Fruit fly (Drosophila melanogaster) whole organism, embryonic: ENCODE measurements around the gene CG15553.
A peak's percentile ranks its signal among the peaks of the same experiment; 100 is the strongest.

Experiments
- Antp ChIP-seq: fragments of 200-800 bp; sonication (Bioruptor generic); optimal IDR thresholded peaks from 3 replicates; lab custom pipeline; 2016; ENCODE audit warnings: missing biosample characterization, missing genetic modification characterization
- Atf-2 ChIP-seq: fragments of 200-800 bp; sonication (Bioruptor generic); optimal IDR thresholded peaks from 2 replicates; lab custom pipeline; 2016; ENCODE audit warnings: missing biosample characterization, missing genetic modification characterization
- Atf6 ChIP-seq: fragments of 200-800 bp; sonication (Bioruptor generic); IDR thresholded peaks from 2 replicates; pipeline ENCODE4 v1.3.6; 2022; ENCODE audit warnings: missing biosample characterization, missing genetic modification characterization
- CG12659 ChIP-seq: fragments of 200-800 bp; sonication (Bioruptor generic); optimal IDR thresholded peaks from 3 replicates; lab custom pipeline; 2017; ENCODE audit warnings: mild to moderate bottlenecking, missing biosample characterization, missing genetic modification reagents, missing genetic modification characterization
- CG12744 ChIP-seq: fragments of 200-800 bp; sonication (Bioruptor generic); optimal IDR thresholded peaks from 2 replicates; lab custom pipeline; 2016; ENCODE audit warnings: missing biosample characterization, missing genetic modification characterization
- CG13296 ChIP-seq: fragments of 200-800 bp; sonication (Bioruptor generic); optimal IDR thresholded peaks from 3 replicates; lab custom pipeline; 2018; ENCODE audit warnings: missing biosample characterization, mild to moderate bottlenecking, missing genetic modification characterization
- CG13424 ChIP-seq: fragments of 200-800 bp; sonication (Bioruptor generic); optimal IDR thresholded peaks from 2 replicates; lab custom pipeline; 2019; ENCODE audit warnings: missing biosample characterization, mild to moderate bottlenecking, missing genetic modification characterization, moderate library complexity
- CG13775 ChIP-seq: fragments of 200-800 bp; sonication (Bioruptor generic); optimal IDR thresholded peaks from 3 replicates; lab custom pipeline; 2017; ENCODE audit warnings: missing biosample characterization, mild to moderate bottlenecking, missing genetic modification characterization
- CG13894 ChIP-seq: fragments of 200-800 bp; sonication (Bioruptor generic); optimal IDR thresholded peaks from 3 replicates; lab custom pipeline; 2018; ENCODE audit warnings: missing biosample characterization, mild to moderate bottlenecking, missing genetic modification characterization, moderate library complexity
- CG14710 ChIP-seq: fragments of 200-800 bp; sonication (Bioruptor generic); optimal IDR thresholded peaks from 3 replicates; lab custom pipeline; 2019; ENCODE audit warnings: missing biosample characterization, mild to moderate bottlenecking, missing genetic modification characterization, moderate library complexity
- CG15514 ChIP-seq: fragments of 200-800 bp; sonication (Bioruptor generic); optimal IDR thresholded peaks from 3 replicates; lab custom pipeline; 2017; ENCODE audit warnings: missing biosample characterization, missing genetic modification characterization, mild to moderate bottlenecking, moderate library complexity, missing genetic modification reagents
- CG1603 ChIP-seq: fragments of 200-800 bp; sonication (Bioruptor generic); optimal IDR thresholded peaks from 2 replicates; lab custom pipeline; 2019; ENCODE audit warnings: missing biosample characterization, mild to moderate bottlenecking, missing genetic modification characterization, moderate library complexity
- CG18262 ChIP-seq: fragments of 200-800 bp; optimal IDR thresholded peaks from 3 replicates; lab custom pipeline; 2019; ENCODE audit warnings: missing biosample characterization, mild to moderate bottlenecking, missing genetic modification characterization, moderate library complexity
- CG34422 ChIP-seq: fragments of 200-800 bp; sonication (Bioruptor generic); IDR thresholded peaks from 3 replicates; pipeline ENCODE4 v1.3.6; 2022; ENCODE audit warnings: missing biosample characterization, missing genetic modification characterization
- CG3995 ChIP-seq: fragments of 200-800 bp; sonication (Bioruptor generic); optimal IDR thresholded peaks from 3 replicates; lab custom pipeline; 2016; ENCODE audit warnings: missing biosample characterization, missing genetic modification characterization
- CG7357 ChIP-seq: fragments of 200-800 bp; sonication (Bioruptor generic); IDR thresholded peaks from 3 replicates; pipeline ENCODE4 v1.3.6; 2022; ENCODE audit warnings: missing biosample characterization, missing genetic modification characterization
- CG7987 ChIP-seq: fragments of 200-800 bp; sonication (Bioruptor generic); optimal IDR thresholded peaks from 2 replicates; lab custom pipeline; 2018; ENCODE audit warnings: missing biosample characterization, mild to moderate bottlenecking, missing genetic modification characterization, moderate library complexity
- CG9437 ChIP-seq: fragments of 200-800 bp; sonication (Bioruptor generic); optimal IDR thresholded peaks from 2 replicates; lab custom pipeline; 2018; ENCODE audit warnings: missing biosample characterization, mild to moderate bottlenecking, missing genetic modification characterization
- CG9932 ChIP-seq: fragments of 200-800 bp; sonication (Bioruptor generic); IDR thresholded peaks from 2 replicates; pipeline ENCODE4 v1.3.6; 2022; ENCODE audit warnings: missing biosample characterization, missing genetic modification characterization
- CTCF ChIP-seq: fragments of 200-800 bp; sonication (Bioruptor generic); optimal IDR thresholded peaks from 2 replicates; lab custom pipeline; 2017; ENCODE audit warnings: missing biosample characterization, mild to moderate bottlenecking, missing genetic modification characterization, moderate library complexity
- Dp ChIP-seq: fragments of 200-800 bp; sonication (Bioruptor generic); optimal IDR thresholded peaks from 2 replicates; lab custom pipeline; 2018; ENCODE audit warnings: missing biosample characterization, mild to moderate bottlenecking, missing genetic modification characterization, moderate library complexity
- Dref ChIP-seq: fragments of 200-800 bp; sonication (Bioruptor generic); IDR thresholded peaks from 2 replicates; pipeline ENCODE4 v1.3.6; 2022; ENCODE audit warnings: missing biosample characterization, missing genetic modification characterization
- Eip74EF ChIP-seq, 2 experiments: fragments of 200-800 bp in 1 of 2; fragments of >200 bp in 1 of 2; sonication (Bioruptor generic) in 1 of 2; optimal IDR thresholded peaks; 2 replicates each; lab custom pipeline; 2017 to 2019; ENCODE audit warnings: missing biosample characterization in 2 of 2, missing genetic modification characterization in 2 of 2, mild to moderate bottlenecking in 1 of 2, moderate library complexity in 1 of 2
- Elba2 ChIP-seq: fragments of 200-800 bp; sonication (Bioruptor generic); optimal IDR thresholded peaks from 3 replicates; lab custom pipeline; 2016; ENCODE audit warnings: missing biosample characterization, missing genetic modification characterization
- Lhr ChIP-seq: fragments of 200-800 bp; sonication (Bioruptor generic); optimal IDR thresholded peaks from 3 replicates; lab custom pipeline; 2017; ENCODE audit warnings: mild to moderate bottlenecking, missing biosample characterization, missing genetic modification reagents, missing genetic modification characterization
- Nf-YB ChIP-seq: fragments of 200-800 bp; sonication (Bioruptor generic); optimal IDR thresholded peaks from 3 replicates; lab custom pipeline; 2019; ENCODE audit warnings: missing biosample characterization, mild to moderate bottlenecking, missing genetic modification characterization, moderate library complexity
- Sin3A ChIP-seq: fragments of >200 bp; optimal IDR thresholded peaks from 2 replicates; lab custom pipeline; 2018
- Usf ChIP-seq: fragments of 200-800 bp; sonication (Bioruptor generic); optimal IDR thresholded peaks from 2 replicates; lab custom pipeline; 2017; ENCODE audit warnings: missing genotype, missing biosample characterization, missing genetic modification characterization
- YL-1 ChIP-seq: fragments of 200-800 bp; sonication (Bioruptor generic); optimal IDR thresholded peaks from 3 replicates; lab custom pipeline; 2017; ENCODE audit warnings: missing biosample characterization, mild to moderate bottlenecking, missing genetic modification characterization
- al ChIP-seq: fragments of 200-800 bp; sonication (Bioruptor generic); IDR thresholded peaks from 2 replicates; pipeline ENCODE4 v1.3.6; 2022; ENCODE audit warnings: missing biosample characterization, missing genetic modification characterization
- bbx ChIP-seq: fragments of 200-800 bp; sonication (Bioruptor generic); IDR thresholded peaks from 2 replicates; pipeline ENCODE4 v1.3.6; 2022; ENCODE audit warnings: missing biosample characterization, missing genetic modification characterization; ENCODE audit not compliant: partially characterized antibody
- bcd ChIP-seq: fragments of 200-800 bp; sonication (Bioruptor generic); optimal IDR thresholded peaks from 2 replicates; lab custom pipeline; 2017; ENCODE audit warnings: missing biosample characterization, mild to moderate bottlenecking, missing genetic modification characterization
- chinmo ChIP-seq: fragments of 200-800 bp; sonication (Bioruptor generic); IDR thresholded peaks from 4 replicates; pipeline ENCODE4 v1.3.6; 2022; ENCODE audit warnings: missing biosample characterization, missing genetic modification characterization; ENCODE audit not compliant: partially characterized antibody
- chm ChIP-seq: fragments of 200-800 bp; sonication (Bioruptor generic); IDR thresholded peaks from 2 replicates; pipeline ENCODE4 v1.3.6; 2022; ENCODE audit warnings: missing biosample characterization, missing genetic modification characterization
- ftz-f1 ChIP-seq: fragments of 200-800 bp; sonication (Bioruptor generic); optimal IDR thresholded peaks from 2 replicates; lab custom pipeline; 2016; ENCODE audit warnings: missing biosample characterization, missing genetic modification characterization
- gcm ChIP-seq: fragments of 200-800 bp; sonication (Bioruptor generic); optimal IDR thresholded peaks from 2 replicates; lab custom pipeline; 2019; ENCODE audit warnings: missing biosample characterization, mild to moderate bottlenecking, missing genetic modification characterization, moderate library complexity
- ind ChIP-seq: fragments of 200-800 bp; sonication (Bioruptor generic); optimal IDR thresholded peaks from 3 replicates; lab custom pipeline; 2016; ENCODE audit warnings: missing biosample characterization, missing genetic modification characterization
- jumu ChIP-seq: fragments of 200-800 bp; sonication (Bioruptor generic); optimal IDR thresholded peaks from 3 replicates; lab custom pipeline; 2016; ENCODE audit warnings: missing biosample characterization, missing genetic modification characterization
- ken ChIP-seq: fragments of 200-800 bp; sonication (Bioruptor generic); IDR thresholded peaks from 3 replicates; pipeline ENCODE4 v1.3.6; 2022; ENCODE audit warnings: missing biosample characterization, missing genetic modification characterization
- lab ChIP-seq: fragments of 200-800 bp; sonication (Bioruptor generic); optimal IDR thresholded peaks from 3 replicates; lab custom pipeline; 2017; ENCODE audit warnings: missing biosample characterization, missing genetic modification characterization, mild to moderate bottlenecking, moderate library complexity, missing genetic modification reagents
- lilli ChIP-seq: fragments of 200-800 bp; sonication (Bioruptor generic); optimal IDR thresholded peaks from 3 replicates; lab custom pipeline; 2016; ENCODE audit warnings: missing biosample characterization, missing genetic modification characterization
- lov ChIP-seq, 2 experiments: fragments of 200-800 bp in 1 of 2; fragments of >200 bp in 1 of 2; sonication (Bioruptor generic) in 1 of 2; IDR thresholded peaks in 1 of 2; optimal IDR thresholded peaks in 1 of 2; 2 replicates in 1 of 2; 3 replicates in 1 of 2; pipeline versions ENCODE4 v1.3.6 to Lab custom; 2017 to 2022; ENCODE audit warnings: missing biosample characterization in 1 of 2, missing genetic modification characterization in 1 of 2
- mam ChIP-seq: fragments of 200-800 bp; sonication (Bioruptor generic); optimal IDR thresholded peaks from 3 replicates; lab custom pipeline; 2016; ENCODE audit warnings: missing biosample characterization, missing genetic modification characterization
- nerfin-1 ChIP-seq: fragments of 200-800 bp; sonication (Bioruptor generic); optimal IDR thresholded peaks from 3 replicates; lab custom pipeline; 2019; ENCODE audit warnings: missing biosample characterization, mild to moderate bottlenecking, missing genetic modification characterization, moderate library complexity
- nom ChIP-seq: fragments of 200-800 bp; sonication (Bioruptor generic); optimal IDR thresholded peaks from 2 replicates; lab custom pipeline; 2017; ENCODE audit warnings: missing biosample characterization, missing genetic modification characterization, mild to moderate bottlenecking, moderate library complexity, missing genetic modification reagents
- slbo ChIP-seq: fragments of 200-800 bp; sonication (Bioruptor generic); IDR thresholded peaks from 2 replicates; pipeline ENCODE4 v1.3.6; 2022; ENCODE audit warnings: missing biosample characterization, missing genetic modification characterization
- sug ChIP-seq: fragments of 200-800 bp; optimal IDR thresholded peaks from 2 replicates; lab custom pipeline; 2019; ENCODE audit warnings: missing biosample characterization, mild to moderate bottlenecking, missing genetic modification characterization, moderate library complexity

The CG15553 gene

DNA sequence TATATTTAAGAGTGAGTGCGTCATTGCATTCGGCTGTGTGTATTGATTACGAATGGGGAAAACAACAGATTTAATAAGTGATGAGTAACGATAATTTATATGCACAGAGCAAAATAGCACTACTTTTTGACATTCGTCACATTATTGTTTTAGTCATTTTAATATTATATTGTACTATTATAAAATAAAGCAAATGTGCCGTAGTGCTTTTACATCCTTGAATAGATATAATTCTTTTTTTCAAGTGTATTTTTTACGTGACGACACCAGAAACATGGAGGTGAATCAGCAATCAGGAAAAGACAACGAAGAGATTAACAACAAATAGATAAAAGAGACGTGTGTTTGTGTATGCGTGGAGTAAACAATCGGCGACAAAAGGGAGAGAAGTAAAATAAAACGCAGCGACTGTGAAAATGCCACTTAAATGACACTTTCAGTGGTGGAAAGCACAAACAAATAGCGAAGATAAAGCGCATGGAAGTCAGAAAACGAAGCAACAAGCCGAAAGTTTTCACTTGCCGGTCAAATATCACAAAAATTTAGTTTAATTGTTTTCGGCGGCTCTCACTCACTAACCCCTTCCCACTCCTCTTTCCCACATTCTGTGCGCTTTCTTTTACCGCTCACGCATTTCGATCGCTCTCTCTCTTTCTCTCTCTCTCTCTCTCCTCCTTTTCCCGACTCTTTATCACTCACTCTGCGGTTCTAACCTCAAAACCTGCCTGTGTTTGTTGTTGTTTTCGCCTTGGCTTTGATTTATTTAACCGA lies 41.7 kb downstream of the CG15553 start (continued):
- TF ChIP-seq CG13424 (tag; lab: Kevin White, UChicago) (peak; percentile 82), CG12744 (GFP tag; lab: Kevin White, UChicago) (no peak), mam (GFP tag; lab: Kevin White, UChicago) (no peak), CG18262 (tag; lab: Kevin White, UChicago) (peak; percentile 92), CG7357 (GFP tag; lab: Robert Waterston, UW) (peak; percentile 61; the same call in 2 of the 3 replicates), Atf6 (peak; percentile 52; the same call in 1 of the 2 replicates), CG9437 (peak; percentile 79), nom (GFP tag; lab: Kevin White, UChicago) (no peak), al (peak; percentile 36; the same call in 1 of the 2 replicates), Atf-2 (GFP tag; lab: Kevin White, UChicago) (no peak), ftz-f1 (GFP tag; lab: Kevin White, UChicago) (no peak), Nf-YB (GFP tag; lab: Kevin White, UChicago) (peak; percentile 62), gcm (peak; percentile 77), Lhr (peak; percentile 68), ken (GFP tag; lab: Robert Waterston, UW) (peak; percentile 73; the same call in 2 of the 3 replicates), sug (tag; lab: Kevin White, UChicago) (peak; percentile 42)

DNA sequence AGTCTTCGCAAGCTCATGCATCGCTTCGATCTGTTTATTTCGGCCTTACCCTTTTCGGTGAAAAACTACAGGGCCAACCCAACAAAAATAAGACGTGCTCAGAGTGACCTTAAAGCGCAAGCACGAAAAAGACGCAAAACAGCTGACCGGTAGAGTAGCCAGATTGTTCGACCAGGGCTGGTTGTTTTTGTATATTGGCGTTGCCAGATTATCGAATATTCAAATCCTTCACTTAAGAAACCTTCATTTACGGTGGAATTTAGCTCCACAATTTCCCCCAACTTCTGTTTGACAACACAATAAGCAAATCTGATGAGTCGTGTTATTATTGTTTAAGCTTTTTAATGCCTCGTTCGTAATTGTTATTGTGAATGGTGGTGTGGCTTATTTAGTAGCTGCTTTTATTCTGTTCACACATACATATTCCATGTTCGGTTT lies 47.2 kb downstream of the CG15553 start, which contains the start of gene Chchd3:
Chchd3 (minus strand) TSS at position 132 of the 438 bp plus-strand sequence.
- TF ChIP-seq chinmo (GFP tag; lab: Robert Waterston, UW) (0 out of 4 replicates have a peak, but pooled peaks have one; percentile 9), Antp (GFP tag; lab: Kevin White, UChicago) (peak; percentile 8), Usf (GFP tag; lab: Kevin White, UChicago) (no peak), CG1603 (tag; lab: Kevin White, UChicago) (peak; percentile 67), CG15514 (GFP tag; lab: Kevin White, UChicago) (peak; percentile 83), chm (GFP tag; lab: Robert Waterston, UW) (0 out of 2 replicates have a peak, but pooled peaks have one; percentile 30), Elba2 (GFP tag; lab: Kevin White, UChicago) (peak; percentile 31), jumu (GFP tag; lab: Kevin White, UChicago) (peak; percentile 20), CG14710 (peak; percentile 59), bcd (GFP tag; lab: Kevin White, UChicago) (no peak), lab (GFP tag; lab: Kevin White, UChicago) (peak; percentile 15), CTCF (GFP tag; lab: Kevin White, UChicago) (peak; percentile 33), Dref (GFP tag; lab: Robert Waterston, UW) (peak; percentile 41), CG13296 (GFP tag; lab: Kevin White, UChicago) (no peak), CG13775 (peak; percentile 25), bbx (GFP tag; lab: Robert Waterston, UW) (peak; percentile 36), ftz-f1 (GFP tag; lab: Kevin White, UChicago) (peak; percentile 80), lilli (GFP tag; lab: Kevin White, UChicago) (peak; percentile 15), CG13424 (tag; lab: Kevin White, UChicago) (peak; percentile 25), ind (GFP tag; lab: Kevin White, UChicago) (no peak), YL-1 (GFP tag; lab: Kevin White, UChicago) (peak; percentile 83), slbo (GFP tag; lab: Robert Waterston, UW) (peak; percentile 43; the same call in 1 of the 2 replicates), CG3995 (GFP tag; lab: Kevin White, UChicago) (peak; percentile 73), CG7987 (GFP tag; lab: Kevin White, UChicago) (peak; percentile 3), CG9932 (GFP tag; lab: Robert Waterston, UW) (peak; percentile 48), CG34422 (GFP tag; lab: Robert Waterston, UW) (peak; percentile 54; the same call in 1 of the 3 replicates), Eip74EF (GFP tag; optimal IDR thresholded peaks at IDR 0.05; lab: Kevin White, UChicago) (no peak), Dp (GFP tag; lab: Kevin White, UChicago) (peak; percentile 78), CG13894 (tag; lab: Kevin White, UChicago) (peak; percentile 46), CG12659 (peak; percentile 58), lov (optimal IDR thresholded peaks at IDR 0.05; lab: Kevin White, UChicago) (no peak), lov (GFP tag; IDR thresholded peaks at IDR 0.05; lab: Robert Waterston, UW) (peak; percentile 16; the same call in 1 of the 3 replicates), Sin3A (lab: Kevin White, UChicago) (peak; percentile 79), nerfin-1 (tag; lab: Kevin White, UChicago) (peak; percentile 30)
